Fruit fly (Drosophila melanogaster): Measurements from ENCODE around the gene Cngl.

The Cngl gene

DNA sequence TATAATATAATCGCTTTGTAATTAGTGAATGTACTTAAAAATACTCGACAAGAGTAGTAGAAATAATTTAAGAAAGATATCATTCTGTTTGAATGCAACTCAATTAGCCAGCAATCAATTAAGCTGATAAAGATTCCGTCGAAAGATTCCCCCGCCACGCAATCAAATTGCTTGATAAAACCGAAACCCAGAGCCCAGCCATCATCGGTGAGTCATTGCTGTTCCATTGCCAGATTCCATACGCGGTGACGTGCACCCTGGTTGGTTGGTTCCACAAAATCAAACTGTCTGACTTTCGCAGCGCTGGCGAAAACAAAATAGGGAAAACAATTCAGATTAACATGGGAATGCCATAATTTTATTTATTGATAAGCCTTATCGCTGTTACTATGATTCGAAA lies 23.5 kb upstream of the Cngl start:
- TF ChIP-seq achi (GFP tag; optimal IDR thresholded peaks at IDR 0.05) (no peak), vri (GFP tag; optimal IDR thresholded peaks at IDR 0.05) (no peak), CG6792 (GFP tag; optimal IDR thresholded peaks at IDR 0.05) (no peak), CG10631 (GFP tag; optimal IDR thresholded peaks at IDR 0.05) (no peak), CG31627 (GFP tag; optimal IDR thresholded peaks at IDR 0.05) (no peak), ss (GFP tag; optimal IDR thresholded peaks at IDR 0.05) (no peak), fkh (GFP tag; optimal IDR thresholded peaks at IDR 0.05) (no peak), CG10669 (GFP tag; optimal IDR thresholded peaks at IDR 0.05) (no peak), CG3032 (tag; optimal IDR thresholded peaks at IDR 0.05) (no peak), CG1621 (tag; optimal IDR thresholded peaks at IDR 0.05) (no peak), acj6 (GFP tag; optimal IDR thresholded peaks at IDR 0.05) (no peak), CG6808 (GFP tag; optimal IDR thresholded peaks at IDR 0.05) (no peak)

DNA sequence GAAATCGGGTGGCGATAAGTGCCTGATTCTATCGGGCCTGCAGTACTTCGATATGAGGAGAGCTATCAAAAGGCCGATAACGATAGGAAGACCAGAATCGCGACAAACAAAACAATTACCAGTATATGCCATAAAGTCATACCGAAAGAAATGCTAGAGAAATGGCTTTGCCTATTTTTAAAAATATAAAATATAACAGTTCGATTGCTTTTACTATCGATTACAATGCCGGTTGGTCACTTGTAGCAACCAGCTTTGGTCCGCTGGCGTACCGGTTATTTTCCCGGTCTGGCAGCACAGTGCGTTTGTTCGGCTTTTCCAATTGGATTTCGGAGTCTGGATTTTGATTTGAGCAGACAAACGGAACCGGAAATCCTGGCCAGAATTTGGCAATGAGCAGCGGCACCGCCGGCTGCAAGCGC lies 21.4 kb upstream of the Cngl start, which contains the start of the genes shtd, CG6294 and CG6299:
Gene shtd, minus strand, starts transcription at position 6 of the 422 bp plus-strand sequence.
Gene CG6294, plus strand, starts transcription at position 287 of the 422 bp plus-strand sequence.
Gene CG6299, plus strand, starts transcription at position 287 of the 422 bp plus-strand sequence.
- TF ChIP-seq Hr38 (GFP tag; optimal IDR thresholded peaks at IDR 0.05) (no peak), topi (GFP tag; optimal IDR thresholded peaks at IDR 0.05) (peak; percentile 2), esn (GFP tag; optimal IDR thresholded peaks at IDR 0.05) (peak; percentile 3), lz (GFP tag; optimal IDR thresholded peaks at IDR 0.05) (no peak), ss (GFP tag; optimal IDR thresholded peaks at IDR 0.05) (no peak), Sox14 (GFP tag; optimal IDR thresholded peaks at IDR 0.05) (peak; percentile 15), CG7368 (GFP tag; optimal IDR thresholded peaks at IDR 0.05) (no peak)

DNA sequence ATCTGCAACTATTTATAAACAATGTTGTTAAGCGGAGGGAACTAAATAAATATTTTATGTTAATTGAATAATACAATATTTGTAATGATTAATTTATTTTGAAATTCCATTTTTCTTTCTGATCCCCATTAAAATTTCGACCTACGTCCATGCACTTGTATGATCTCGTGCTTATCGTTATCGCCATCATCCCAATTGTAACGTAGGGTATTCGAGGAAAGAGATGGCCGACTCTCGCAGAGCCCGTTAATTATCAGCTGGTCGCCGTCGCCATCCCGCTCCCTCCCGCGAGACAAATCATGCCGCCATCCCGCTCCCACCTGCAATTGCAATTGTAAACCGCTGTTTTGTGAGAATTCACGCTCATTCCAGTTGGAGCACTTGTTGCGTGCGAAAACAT lies 12.1 kb upstream of the Cngl start, which contains the start of gene CG11655:
Gene CG11655, plus strand, starts transcription at position 351 of the 400 bp plus-strand sequence.
- TF ChIP-seq dsx (GFP tag; optimal IDR thresholded peaks at IDR 0.05; ENCODE audit: poor library complexity, severe bottlenecking) (peak; percentile 63), Ets21C (GFP tag; optimal IDR thresholded peaks at IDR 0.05) (no peak), CG34406 (GFP tag; optimal IDR thresholded peaks at IDR 0.05) (peak; percentile 38), topi (GFP tag; optimal IDR thresholded peaks at IDR 0.05) (peak; percentile 62), CG32006 (GFP tag; optimal IDR thresholded peaks at IDR 0.05) (peak; percentile 55), net (GFP tag; optimal IDR thresholded peaks at IDR 0.05) (peak; percentile 52), CG11902 (GFP tag; optimal IDR thresholded peaks at IDR 0.05) (peak; percentile 31), CG7368 (GFP tag; optimal IDR thresholded peaks at IDR 0.05) (no peak), CG3032 (tag; optimal IDR thresholded peaks at IDR 0.05) (peak; percentile 31), esn (GFP tag; optimal IDR thresholded peaks at IDR 0.05) (peak; percentile 61), CG6854 (GFP tag; optimal IDR thresholded peaks at IDR 0.05) (peak; percentile 63), Eip75B (GFP tag; optimal IDR thresholded peaks at IDR 0.05) (peak; percentile 47), CG6163 (GFP tag; IDR thresholded peaks at IDR 0.05) (peak; percentile 21; the same call in 1 of the 3 replicates), CG6792 (GFP tag; optimal IDR thresholded peaks at IDR 0.05) (peak; percentile 38), Hr38 (GFP tag; optimal IDR thresholded peaks at IDR 0.05) (no peak), CG8319 (GFP tag; optimal IDR thresholded peaks at IDR 0.05) (peak; percentile 37), pdm3 (GFP tag; optimal IDR thresholded peaks at IDR 0.05) (peak; percentile 50), CG15336 (GFP tag; IDR thresholded peaks at IDR 0.05) (peak; percentile 42), Sox14 (GFP tag; optimal IDR thresholded peaks at IDR 0.05) (peak; percentile 50), CG11294 (GFP tag; IDR thresholded peaks at IDR 0.05) (no peak), CG3919 (GFP tag; optimal IDR thresholded peaks at IDR 0.05) (no peak), eg (GFP tag; IDR thresholded peaks at IDR 0.05) (peak; percentile 59; the same call in 2 of the 3 replicates), Hr39 (GFP tag; optimal IDR thresholded peaks at IDR 0.05) (peak; percentile 49), cyc (GFP tag; optimal IDR thresholded peaks at IDR 0.05) (peak; percentile 55), Lpt (GFP tag; optimal IDR thresholded peaks at IDR 0.05) (peak; percentile 12), acj6 (GFP tag; optimal IDR thresholded peaks at IDR 0.05) (no peak), CG8119 (GFP tag; IDR thresholded peaks at IDR 0.05) (0 out of 3 replicates have a peak, but pooled peaks have one; percentile 20), Eip78C (GFP tag) (peak; percentile 79), Sox15 (GFP tag; optimal IDR thresholded peaks at IDR 0.05) (peak; percentile 34), fd59A (GFP tag; optimal IDR thresholded peaks at IDR 0.05) (peak; percentile 34), CG1621 (tag; optimal IDR thresholded peaks at IDR 0.05) (peak; percentile 60), Smox (GFP tag; optimal IDR thresholded peaks at IDR 0.05) (peak; percentile 50), CG8632 (GFP tag; optimal IDR thresholded peaks at IDR 0.05) (no peak), lz (GFP tag; optimal IDR thresholded peaks at IDR 0.05) (peak; percentile 60), CG31627 (GFP tag; optimal IDR thresholded peaks at IDR 0.05) (peak; percentile 45), Ets96B (tag; optimal IDR thresholded peaks at IDR 0.05) (peak; percentile 31), CG16779 (tag; optimal IDR thresholded peaks at IDR 0.05) (no peak)
